Fruit fly (Drosophila melanogaster): ENCODE data around the gene RpL8.

dm6 chr3L:2578737-2579136, 8.5 kb upstream of the RpL8 start:
- TF ChIP-seq psq (optimal IDR thresholded peaks at IDR 0.05) (no peak), Sin3A (optimal IDR thresholded peaks at IDR 0.05) (no peak), insv (optimal IDR thresholded peaks at IDR 0.05) (no peak), ttk (optimal IDR thresholded peaks at IDR 0.05) (no peak)
